Fruit fly (Drosophila melanogaster) whole organism, embryonic: ENCODE results near the gene CG16790.
A peak's percentile ranks its signal among the peaks of the same experiment; 100 is the strongest.

Experiments
- CG10274 ChIP-seq: fragments of 200-800 bp; sonication (Bioruptor generic); optimal IDR thresholded peaks from 3 replicates; lab custom pipeline; 2017; ENCODE audit warnings: missing biosample characterization, mild to moderate bottlenecking, missing genetic modification characterization
- CG10431 ChIP-seq: fragments of 200-800 bp; sonication (Bioruptor generic); optimal IDR thresholded peaks from 3 replicates; lab custom pipeline; 2018; ENCODE audit warnings: missing biosample characterization, mild to moderate bottlenecking, missing genetic modification characterization
- CG14667 ChIP-seq: fragments of 200-800 bp; sonication (Bioruptor generic); IDR thresholded peaks from 2 replicates; pipeline ENCODE4 v1.3.6; 2022; ENCODE audit warnings: missing biosample characterization, missing genetic modification characterization
- CG1603 ChIP-seq: fragments of 200-800 bp; sonication (Bioruptor generic); optimal IDR thresholded peaks from 2 replicates; lab custom pipeline; 2019; ENCODE audit warnings: missing biosample characterization, mild to moderate bottlenecking, missing genetic modification characterization, moderate library complexity
- CG17328 ChIP-seq: fragments of 200-800 bp; sonication (Bioruptor generic); IDR thresholded peaks from 2 replicates; pipeline ENCODE4 v1.3.6; 2022; ENCODE audit warnings: missing biosample characterization, missing genetic modification characterization
- CG17612 ChIP-seq: fragments of 200-800 bp; sonication (Bioruptor generic); IDR thresholded peaks from 2 replicates; pipeline ENCODE4 v1.3.6; 2022; ENCODE audit warnings: missing biosample characterization, missing genetic modification characterization
- CG18262 ChIP-seq: fragments of 200-800 bp; optimal IDR thresholded peaks from 3 replicates; lab custom pipeline; 2019; ENCODE audit warnings: missing biosample characterization, mild to moderate bottlenecking, missing genetic modification characterization, moderate library complexity
- CG30020 ChIP-seq: fragments of 200-800 bp; optimal IDR thresholded peaks from 2 replicates; lab custom pipeline; 2019; ENCODE audit warnings: missing biosample characterization, mild to moderate bottlenecking, missing genetic modification characterization, moderate library complexity
- CG3163 ChIP-seq: fragments of 200-800 bp; sonication (Bioruptor generic); optimal IDR thresholded peaks from 3 replicates; lab custom pipeline; 2016; ENCODE audit warnings: missing biosample characterization, missing genetic modification characterization
- CG32532 ChIP-seq: fragments of 200-800 bp; sonication (Bioruptor generic); IDR thresholded peaks from 2 replicates; pipeline ENCODE4 v1.3.6; 2022; ENCODE audit warnings: missing biosample characterization, missing genetic modification characterization
- CG3281 ChIP-seq: fragments of 200-800 bp; sonication (Bioruptor generic); optimal IDR thresholded peaks from 3 replicates; lab custom pipeline; 2017; ENCODE audit warnings: missing biosample characterization, mild to moderate bottlenecking, missing genetic modification characterization
- CG33557 ChIP-seq: fragments of 200-800 bp; sonication (Bioruptor generic); optimal IDR thresholded peaks from 2 replicates; lab custom pipeline; 2019; ENCODE audit warnings: missing biosample characterization, mild to moderate bottlenecking, missing genetic modification characterization, moderate library complexity
- CG3995 ChIP-seq: fragments of 200-800 bp; sonication (Bioruptor generic); optimal IDR thresholded peaks from 3 replicates; lab custom pipeline; 2016; ENCODE audit warnings: missing biosample characterization, missing genetic modification characterization
- CG6791 ChIP-seq: fragments of 200-800 bp; sonication (Bioruptor generic); IDR thresholded peaks from 3 replicates; pipeline ENCODE4 v1.3.6; 2022; ENCODE audit warnings: missing biosample characterization, missing genetic modification characterization; ENCODE audit not compliant: partially characterized antibody
- CG7271 ChIP-seq: fragments of 200-800 bp; sonication (Bioruptor generic); optimal IDR thresholded peaks from 2 replicates; lab custom pipeline; 2018; ENCODE audit warnings: missing biosample characterization, mild to moderate bottlenecking, missing genetic modification characterization, moderate library complexity
- CG7357 ChIP-seq: fragments of 200-800 bp; sonication (Bioruptor generic); IDR thresholded peaks from 3 replicates; pipeline ENCODE4 v1.3.6; 2022; ENCODE audit warnings: missing biosample characterization, missing genetic modification characterization
- CG7987 ChIP-seq: fragments of 200-800 bp; sonication (Bioruptor generic); optimal IDR thresholded peaks from 2 replicates; lab custom pipeline; 2018; ENCODE audit warnings: missing biosample characterization, mild to moderate bottlenecking, missing genetic modification characterization, moderate library complexity
- CG9727 ChIP-seq: fragments of 200-800 bp; sonication (Bioruptor generic); optimal IDR thresholded peaks from 3 replicates; lab custom pipeline; 2017; ENCODE audit warnings: missing biosample characterization, mild to moderate bottlenecking, missing genetic modification characterization
- Deaf1 ChIP-seq: fragments of 200-800 bp; optimal IDR thresholded peaks from 3 replicates; lab custom pipeline; 2019; ENCODE audit warnings: missing biosample characterization, mild to moderate bottlenecking, missing genetic modification characterization, moderate library complexity
- ERR ChIP-seq: fragments of 200-800 bp; sonication (Bioruptor generic); optimal IDR thresholded peaks from 2 replicates; lab custom pipeline; 2016; ENCODE audit warnings: missing biosample characterization, missing genetic modification characterization
- Ets65A ChIP-seq: fragments of 200-800 bp; sonication (Bioruptor generic); peaks from one replicate; lab custom pipeline; 2016; ENCODE audit warnings: missing biosample characterization, missing genetic modification characterization
- H15 ChIP-seq: fragments of 200-800 bp; sonication (Bioruptor generic); IDR thresholded peaks from 3 replicates; pipeline ENCODE4 v1.3.6; 2022; ENCODE audit warnings: missing biosample characterization, missing genetic modification characterization
- Hr3 ChIP-seq: fragments of 200-800 bp; sonication (Bioruptor generic); optimal IDR thresholded peaks from 3 replicates; lab custom pipeline; 2016; ENCODE audit warnings: missing biosample characterization, missing genetic modification characterization
- Jarid2 ChIP-seq: fragments of 200-800 bp; sonication (Bioruptor generic); optimal IDR thresholded peaks from 3 replicates; lab custom pipeline; 2017; ENCODE audit warnings: mild to moderate bottlenecking, missing biosample characterization, missing genetic modification reagents, missing genetic modification characterization
- Lhr ChIP-seq: fragments of 200-800 bp; sonication (Bioruptor generic); optimal IDR thresholded peaks from 3 replicates; lab custom pipeline; 2017; ENCODE audit warnings: mild to moderate bottlenecking, missing biosample characterization, missing genetic modification reagents, missing genetic modification characterization
- Nf-YA ChIP-seq: fragments of 200-800 bp; sonication (Bioruptor generic); IDR thresholded peaks from 2 replicates; pipeline ENCODE4 v1.3.6; 2022; ENCODE audit warnings: missing biosample characterization, missing genetic modification characterization
- Optix ChIP-seq: fragments of 200-800 bp; sonication (Bioruptor generic); IDR thresholded peaks from 3 replicates; pipeline ENCODE4 v1.3.6; 2022; ENCODE audit warnings: missing biosample characterization, missing genetic modification characterization
- TFAM ChIP-seq: fragments of 200-800 bp; sonication (Bioruptor generic); optimal IDR thresholded peaks from 2 replicates; lab custom pipeline; 2017; ENCODE audit warnings: missing biosample characterization, missing genetic modification characterization, inconsistent platforms
- Vsx1 ChIP-seq: fragments of 200-800 bp; sonication (Bioruptor generic); optimal IDR thresholded peaks from 2 replicates; lab custom pipeline; 2017; ENCODE audit warnings: missing biosample characterization, mild to moderate bottlenecking, missing genetic modification characterization, missing genetic modification reagents
- ab ChIP-seq: fragments of 200-800 bp; sonication (Bioruptor generic); optimal IDR thresholded peaks from 2 replicates; lab custom pipeline; 2016; ENCODE audit warnings: missing biosample characterization, missing genetic modification characterization
- bbx ChIP-seq: fragments of 200-800 bp; sonication (Bioruptor generic); IDR thresholded peaks from 2 replicates; pipeline ENCODE4 v1.3.6; 2022; ENCODE audit warnings: missing biosample characterization, missing genetic modification characterization; ENCODE audit not compliant: partially characterized antibody
- cas ChIP-seq: fragments of 200-800 bp; sonication (Bioruptor generic); IDR thresholded peaks from 2 replicates; pipeline ENCODE4 v1.3.6; 2022; ENCODE audit warnings: missing biosample characterization, missing genetic modification characterization
- caup ChIP-seq: fragments of 200-800 bp; sonication (Bioruptor generic); optimal IDR thresholded peaks from 3 replicates; lab custom pipeline; 2017; ENCODE audit warnings: missing biosample characterization, mild to moderate bottlenecking, missing genetic modification characterization, moderate library complexity; ENCODE audit not compliant: severe bottlenecking
- chn ChIP-seq: fragments of 200-800 bp; sonication (Bioruptor generic); optimal IDR thresholded peaks from 2 replicates; lab custom pipeline; 2016; ENCODE audit warnings: missing biosample characterization, missing genetic modification characterization
- corto ChIP-seq: fragments of 200-800 bp; sonication (Bioruptor generic); optimal IDR thresholded peaks from 2 replicates; lab custom pipeline; 2016; ENCODE audit warnings: missing biosample characterization, mild to moderate bottlenecking, missing genetic modification characterization, moderate library complexity
- crc ChIP-seq: fragments of 200-800 bp; sonication (Bioruptor generic); optimal IDR thresholded peaks from 2 replicates; lab custom pipeline; 2016; ENCODE audit warnings: missing biosample characterization, missing genetic modification characterization
- dati ChIP-seq: fragments of 200-800 bp; sonication (Bioruptor generic); IDR thresholded peaks from 2 replicates; pipeline ENCODE4 v1.3.6; 2022; ENCODE audit warnings: missing biosample characterization, missing genetic modification characterization
- fd96Cb ChIP-seq: fragments of 200-800 bp; sonication (Bioruptor generic); optimal IDR thresholded peaks from 2 replicates; lab custom pipeline; 2018; ENCODE audit warnings: missing biosample characterization, mild to moderate bottlenecking, missing genetic modification characterization, moderate library complexity
- gcm ChIP-seq: fragments of 200-800 bp; sonication (Bioruptor generic); optimal IDR thresholded peaks from 2 replicates; lab custom pipeline; 2019; ENCODE audit warnings: missing biosample characterization, mild to moderate bottlenecking, missing genetic modification characterization, moderate library complexity
- mirr ChIP-seq: fragments of 200-800 bp; sonication (Bioruptor generic); optimal IDR thresholded peaks from 3 replicates; lab custom pipeline; 2018; ENCODE audit warnings: missing biosample characterization, mild to moderate bottlenecking, missing genetic modification characterization
- pzg ChIP-seq: fragments of 200-800 bp; sonication (Bioruptor generic); optimal IDR thresholded peaks from 3 replicates; lab custom pipeline; 2018; ENCODE audit warnings: missing biosample characterization, mild to moderate bottlenecking, missing genetic modification characterization, moderate library complexity
- repo ChIP-seq: fragments of 200-800 bp; sonication (Bioruptor generic); optimal IDR thresholded peaks from 2 replicates; lab custom pipeline; 2016; ENCODE audit warnings: missing biosample characterization, missing genetic modification characterization
- slp2 ChIP-seq: fragments of 200-800 bp; sonication (Bioruptor generic); optimal IDR thresholded peaks from 2 replicates; lab custom pipeline; 2016; ENCODE audit warnings: missing biosample characterization, missing genetic modification characterization
- tin ChIP-seq: fragments of 200-800 bp; sonication (Bioruptor generic); optimal IDR thresholded peaks from 3 replicates; lab custom pipeline; 2016; ENCODE audit warnings: missing biosample characterization, missing genetic modification characterization
- tll ChIP-seq, 2 experiments: fragments of 200-800 bp in 1 of 2; fragments of >200 bp in 1 of 2; sonication (Bioruptor generic) in 1 of 2; optimal IDR thresholded peaks; 2 replicates each; lab custom pipeline; 2017 to 2019; ENCODE audit warnings: missing biosample characterization in 2 of 2, missing genetic modification characterization in 2 of 2, mild to moderate bottlenecking in 1 of 2, moderate library complexity in 1 of 2
- trem ChIP-seq: fragments of 200-800 bp; optimal IDR thresholded peaks from 3 replicates; lab custom pipeline; 2019; ENCODE audit warnings: missing biosample characterization, mild to moderate bottlenecking, missing genetic modification characterization, moderate library complexity
- trh ChIP-seq: fragments of 200-800 bp; sonication (Bioruptor generic); optimal IDR thresholded peaks from 2 replicates; lab custom pipeline; 2016; ENCODE audit warnings: missing biosample characterization, missing genetic modification characterization
- unpg ChIP-seq: fragments of 200-800 bp; sonication (Bioruptor generic); optimal IDR thresholded peaks from 3 replicates; lab custom pipeline; 2018; ENCODE audit warnings: missing biosample characterization, mild to moderate bottlenecking, missing genetic modification characterization, moderate library complexity

CG16790 gene

dm6 chr3R:9527907-9528842 lies 41.8 kb downstream of the CG16790 start (continued):
- TF ChIP-seq CG18262 (tag; lab: Kevin White, UChicago) (peak; percentile 78), unpg (GFP tag; lab: Kevin White, UChicago) (peak; percentile 92), Vsx1 (no peak), trem (tag; lab: Kevin White, UChicago) (peak; percentile 45), Ets65A (GFP tag; lab: Kevin White, UChicago) (peak; percentile 98), cas (peak; percentile 91), Nf-YA (peak; percentile 79), mirr (GFP tag; lab: Kevin White, UChicago) (peak; percentile 94), CG3281 (peak; percentile 96), TFAM (peak; percentile 37), tll (GFP tag; optimal IDR thresholded peaks at IDR 0.05; lab: Kevin White, UChicago) (no peak), chn (peak; percentile 74), CG6791 (GFP tag; lab: Robert Waterston, UW) (no peak), gcm (GFP tag; lab: Kevin White, UChicago) (peak; percentile 43), CG9727 (GFP tag; lab: Kevin White, UChicago) (peak; percentile 90), pzg (peak; percentile 23), CG7987 (GFP tag; lab: Kevin White, UChicago) (peak; percentile 92), CG1603 (tag; lab: Kevin White, UChicago) (no peak), repo (GFP tag; lab: Kevin White, UChicago) (peak; percentile 90), Deaf1 (tag; lab: Kevin White, UChicago) (peak; percentile 66), Jarid2 (GFP tag; lab: Kevin White, UChicago) (no peak), caup (GFP tag; lab: Kevin White, UChicago) (peak; percentile 94), fd96Cb (peak; percentile 82), ab (GFP tag; lab: Kevin White, UChicago) (peak; percentile 65), CG17328 (GFP tag; lab: Robert Waterston, UW) (peak; percentile 76), dati (peak; percentile 68), tin (GFP tag; lab: Kevin White, UChicago) (peak; percentile 89), Hr3 (peak; percentile 64), trh (GFP tag; lab: Kevin White, UChicago) (peak; percentile 14), Optix (peak; percentile 74), ERR (GFP tag; lab: Kevin White, UChicago) (peak; percentile 91), CG3995 (peak; percentile 71), H15 (GFP tag; lab: Robert Waterston, UW) (peak; percentile 86), CG7357 (GFP tag; lab: Robert Waterston, UW) (peak; percentile 73; the same call in 2 of the 3 replicates), corto (peak; percentile 96), CG30020 (tag; lab: Kevin White, UChicago) (no peak), CG32532 (peak; percentile 98), crc (peak; percentile 92), slp2 (GFP tag; lab: Kevin White, UChicago) (peak; percentile 74), CG14667 (peak; percentile 76), CG10431 (GFP tag; lab: Kevin White, UChicago) (no peak), bbx (GFP tag; lab: Robert Waterston, UW) (no peak; the same call in 1 of the 2 replicates), CG33557 (GFP tag; lab: Kevin White, UChicago) (no peak), CG17612 (peak; percentile 77), CG3163 (GFP tag; lab: Kevin White, UChicago) (peak; percentile 50), Lhr (GFP tag; lab: Kevin White, UChicago) (no peak), CG7271 (tag; lab: Kevin White, UChicago) (peak; percentile 17), CG10274 (peak; percentile 79)
